Fruit fly (Drosophila melanogaster) whole organism: ENCODE measurements around the gene Ppm1.

Experiments
- CG8478 ChIP-seq: fragments of >200 bp; optimal IDR thresholded peaks from 2 replicates; lab custom pipeline; 2018; ENCODE audit warnings: inconsistent platforms
- Dll ChIP-seq: fragments of >200 bp; optimal IDR thresholded peaks from 2 replicates; lab custom pipeline; 2017
- pan ChIP-seq: fragments of >200 bp; optimal IDR thresholded peaks from 2 replicates; lab custom pipeline; 2017
- psq ChIP-seq: fragments of >200 bp; optimal IDR thresholded peaks from 2 replicates; lab custom pipeline; 2017
- usp ChIP-seq: fragments of >200 bp; optimal IDR thresholded peaks from 2 replicates; lab custom pipeline; 2017; ENCODE audit warnings: missing biosample characterization, missing genetic modification characterization, mixed read lengths

DNA sequence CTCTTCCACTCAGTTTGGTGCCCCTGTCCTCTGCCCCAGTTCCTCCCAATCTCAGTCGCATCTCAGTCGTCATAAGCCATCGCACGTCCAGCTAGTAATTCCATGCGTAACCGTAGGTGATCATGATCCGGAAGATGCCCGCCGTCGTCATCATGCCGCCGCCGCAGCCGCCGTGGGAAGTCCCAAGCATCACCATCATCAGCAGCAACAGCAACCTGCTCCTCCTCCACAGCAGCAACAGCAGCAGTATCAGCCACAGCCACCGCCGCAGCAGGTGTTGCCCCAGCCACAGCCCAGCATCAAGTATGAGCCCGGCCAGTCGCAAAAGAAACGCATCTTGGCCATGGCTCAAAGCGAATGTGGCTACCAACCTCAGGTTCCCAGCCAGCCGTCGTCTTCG, 8.2 kb upstream of the Ppm1 start:
- no peak for TF ChIP-seq Dll
- no peak for TF ChIP-seq pan (lab: Kevin White, UChicago)
- no peak for TF ChIP-seq usp
- no peak for TF ChIP-seq CG8478
- no peak for TF ChIP-seq psq (lab: Kevin White, UChicago)
